Fruit fly (Drosophila melanogaster): ENCODE data around the gene Amun.

Gene Amun

DNA sequence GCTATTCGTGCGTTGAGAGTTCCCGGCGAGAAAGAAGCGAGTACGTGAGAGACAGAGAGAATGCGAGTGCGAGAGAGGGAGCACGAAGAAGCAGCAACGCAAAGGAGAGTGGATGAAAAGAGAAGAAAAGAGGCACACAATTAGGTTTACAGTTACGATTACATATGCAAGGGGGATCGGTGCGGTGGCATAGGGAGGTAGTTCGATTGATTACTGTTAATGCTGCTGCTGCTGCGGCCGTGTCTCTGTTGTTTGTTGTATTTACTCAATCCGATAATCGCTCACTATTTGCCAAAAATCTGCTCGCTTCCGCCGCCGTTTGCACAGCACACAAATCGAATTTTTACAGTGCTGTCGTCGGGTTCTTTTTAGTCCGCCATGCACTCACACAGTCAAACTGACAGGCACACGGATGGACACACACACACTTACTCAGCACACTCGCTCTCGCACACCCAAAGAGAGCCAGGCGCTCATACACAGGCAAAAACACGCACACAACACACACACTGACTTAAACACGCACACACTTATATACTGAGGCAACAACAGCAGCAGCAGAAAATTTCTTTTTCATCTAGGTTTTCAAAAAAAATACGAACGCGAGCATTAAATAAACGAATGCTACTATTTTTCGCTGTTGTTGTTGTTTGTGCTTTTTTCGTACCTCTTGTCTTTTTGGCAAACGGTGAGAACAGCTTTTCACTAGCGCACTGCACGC lies 1.4 kb downstream of the Amun start (continued):
- TF ChIP-seq esn (GFP tag; optimal IDR thresholded peaks at IDR 0.05) (no peak), Met (GFP tag; optimal IDR thresholded peaks at IDR 0.05) (peak; percentile 5), cyc (GFP tag; optimal IDR thresholded peaks at IDR 0.05) (no peak), Ets21C (GFP tag; optimal IDR thresholded peaks at IDR 0.05) (no peak), CG3919 (GFP tag; optimal IDR thresholded peaks at IDR 0.05) (peak; percentile 21), Smox (GFP tag; optimal IDR thresholded peaks at IDR 0.05) (peak; percentile 32), CG15336 (GFP tag; IDR thresholded peaks at IDR 0.05) (peak; percentile 60), CG32006 (GFP tag; optimal IDR thresholded peaks at IDR 0.05) (peak; percentile 39), fd85E (GFP tag; optimal IDR thresholded peaks at IDR 0.05) (peak; percentile 5), vri (GFP tag; optimal IDR thresholded peaks at IDR 0.05) (peak; percentile 68), Sox14 (GFP tag; optimal IDR thresholded peaks at IDR 0.05) (peak; percentile 36), CG8319 (GFP tag; optimal IDR thresholded peaks at IDR 0.05) (no peak), CG6792 (GFP tag; optimal IDR thresholded peaks at IDR 0.05) (peak; percentile 9), eg (GFP tag; IDR thresholded peaks at IDR 0.05) (0 out of 3 replicates have a peak, but pooled peaks have one; percentile 43), CG8632 (GFP tag; optimal IDR thresholded peaks at IDR 0.05) (peak; percentile 41), pdm3 (GFP tag; optimal IDR thresholded peaks at IDR 0.05) (no peak), fd59A (GFP tag; optimal IDR thresholded peaks at IDR 0.05) (peak; percentile 24), Ets96B (tag; optimal IDR thresholded peaks at IDR 0.05) (peak; percentile 6), CG6163 (GFP tag; IDR thresholded peaks at IDR 0.05) (no peak; the same call in 2 of the 3 replicates), CG11902 (GFP tag; optimal IDR thresholded peaks at IDR 0.05) (no peak), CG6808 (GFP tag; optimal IDR thresholded peaks at IDR 0.05) (peak; percentile 65), CG10631 (GFP tag; optimal IDR thresholded peaks at IDR 0.05) (no peak)

DNA sequence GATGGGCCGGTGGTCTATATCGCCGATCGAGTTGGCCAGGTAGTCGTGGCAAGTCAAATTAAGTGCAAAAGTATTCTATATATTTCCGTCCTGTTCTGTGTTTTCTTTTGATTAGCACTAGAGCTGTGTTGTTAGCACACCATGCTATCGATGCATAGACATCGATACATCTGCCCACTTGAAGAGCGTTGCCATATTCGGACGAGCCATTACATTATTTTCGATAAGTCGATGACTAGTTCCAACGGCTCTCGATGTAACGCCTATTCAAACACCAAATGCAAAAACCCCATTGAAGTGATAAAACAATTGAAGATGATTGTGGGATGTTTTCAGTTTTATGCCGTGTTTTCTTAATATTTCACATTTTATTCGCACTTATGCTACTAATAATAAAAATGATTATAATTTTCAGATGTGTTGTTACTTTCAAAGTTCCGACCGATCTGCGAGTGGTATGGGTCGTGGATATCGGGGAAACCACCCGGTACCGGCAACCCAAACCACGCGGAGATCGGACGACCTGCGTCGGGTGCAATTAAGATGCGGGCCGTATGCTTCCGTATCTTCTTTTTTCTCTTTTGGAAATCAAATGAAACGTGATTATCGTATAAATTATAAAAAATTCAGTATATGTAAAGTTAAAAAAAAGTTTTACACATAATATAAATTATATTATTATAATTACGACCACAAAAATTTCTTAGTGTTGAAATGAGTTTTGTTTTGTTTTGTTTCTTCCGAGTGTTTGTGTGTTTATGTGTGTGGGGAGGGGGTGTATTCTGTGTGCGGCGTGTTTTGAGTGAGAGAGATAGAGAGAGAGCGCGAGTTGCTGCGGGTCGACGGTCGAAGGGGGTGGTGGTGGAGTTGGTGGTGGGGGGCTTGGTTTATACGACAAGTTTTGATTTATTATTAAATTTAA lies 5.3 kb downstream of the Amun start, which contains the start of gene FucT6:
Gene FucT6 (minus strand): TSS at position 153 of the 922 bp plus-strand sequence.
- TF ChIP-seq CG6163 (GFP tag; IDR thresholded peaks at IDR 0.05) = peak; percentile 78
- TF ChIP-seq Ets96B (tag; optimal IDR thresholded peaks at IDR 0.05) = peak; percentile 16
- TF ChIP-seq Eip78C (GFP tag) = peak; percentile 77
- TF ChIP-seq dsx (GFP tag; optimal IDR thresholded peaks at IDR 0.05; ENCODE audit: poor library complexity, severe bottlenecking) = peak; percentile 20
- peak; percentile 72 for TF ChIP-seq CG15336 (GFP tag; IDR thresholded peaks at IDR 0.05)
- TF ChIP-seq achi (GFP tag; optimal IDR thresholded peaks at IDR 0.05) = peak; percentile 7
- no peak for TF ChIP-seq dac (GFP tag; optimal IDR thresholded peaks at IDR 0.05)
- TF ChIP-seq net (GFP tag; optimal IDR thresholded peaks at IDR 0.05) = peak; percentile 21
- no peak for TF ChIP-seq cyc (GFP tag; optimal IDR thresholded peaks at IDR 0.05)
- TF ChIP-seq Eip93F (GFP tag; optimal IDR thresholded peaks at IDR 0.05) = peak; percentile 19
- TF ChIP-seq CG34406 (GFP tag; optimal IDR thresholded peaks at IDR 0.05) = peak; percentile 18
- peak; percentile 6 for TF ChIP-seq esn (GFP tag; optimal IDR thresholded peaks at IDR 0.05)
- TF ChIP-seq CG8119 (GFP tag; IDR thresholded peaks at IDR 0.05) = peak; percentile 61; the same call in 2 of the 3 replicates
- TF ChIP-seq CG11762 (GFP tag; optimal IDR thresholded peaks at IDR 0.05; ENCODE audit: insufficient read depth) = no peak
- no peak for TF ChIP-seq Lpt (GFP tag; optimal IDR thresholded peaks at IDR 0.05)
- peak; percentile 47 to 54 for TF ChIP-seq ss (GFP tag; optimal IDR thresholded peaks at IDR 0.05)
- peak; percentile 66 for TF ChIP-seq CG6276 (GFP tag; optimal IDR thresholded peaks at IDR 0.05)
- TF ChIP-seq svp (GFP tag) = peak; percentile 61
- TF ChIP-seq CG3919 (GFP tag; optimal IDR thresholded peaks at IDR 0.05) = peak; percentile 17
- TF ChIP-seq eg (GFP tag; IDR thresholded peaks at IDR 0.05) = peak; percentile 76; the same call in 2 of the 3 replicates
- TF ChIP-seq Sox102F (GFP tag; optimal IDR thresholded peaks at IDR 0.05) = peak; percentile 21
- TF ChIP-seq CG16779 (tag; optimal IDR thresholded peaks at IDR 0.05) = peak; percentile 38
- peak; percentile 0 for TF ChIP-seq CG1621 (tag; optimal IDR thresholded peaks at IDR 0.05)
- TF ChIP-seq Gug (GFP tag; IDR thresholded peaks at IDR 0.05) = 0 out of 2 replicates have a peak, but pooled peaks have one; percentile 8
- TF ChIP-seq CG32006 (GFP tag; optimal IDR thresholded peaks at IDR 0.05) = no peak

Data from whole organism, prepupa.